Worm (Caenorhabditis elegans): Measurements from ENCODE around the gene ZK686.2.

DNA sequence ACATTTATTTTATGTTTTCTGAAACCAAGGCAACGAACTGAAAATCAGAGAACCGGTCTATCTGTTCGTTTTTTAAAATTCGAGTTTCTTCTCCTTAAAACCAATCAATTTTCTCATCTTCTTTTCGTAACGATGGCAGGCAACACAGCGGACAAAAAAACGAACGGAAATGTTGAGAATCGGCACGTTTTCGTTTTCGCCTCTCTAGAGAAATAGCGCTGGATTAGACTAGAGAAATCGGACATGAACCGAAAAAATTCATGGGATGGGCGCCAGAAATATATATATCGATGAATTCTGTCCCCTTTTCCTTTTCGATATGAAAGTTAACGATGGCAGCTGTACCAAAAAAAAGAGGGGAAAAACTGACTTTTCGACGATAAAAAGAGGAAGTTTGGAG, 43.4 kb downstream of the ZK686.2 start:
- TF ChIP-seq fkh-10 (GFP tag; optimal IDR thresholded peaks at IDR 0.05) (no peak), tbx-2 (tag; optimal IDR thresholded peaks at IDR 0.05) (no peak), eyg-1 (tag; optimal IDR thresholded peaks at IDR 0.05) (no peak), pros-1 (tag; optimal IDR thresholded peaks at IDR 0.05) (no peak)

All from whole organism, late embryonic.